Fruit fly (Drosophila melanogaster): Measurements from ENCODE around the gene tty.
A peak's percentile ranks its signal among the peaks of the same experiment; 100 is the strongest.

tty gene

DNA sequence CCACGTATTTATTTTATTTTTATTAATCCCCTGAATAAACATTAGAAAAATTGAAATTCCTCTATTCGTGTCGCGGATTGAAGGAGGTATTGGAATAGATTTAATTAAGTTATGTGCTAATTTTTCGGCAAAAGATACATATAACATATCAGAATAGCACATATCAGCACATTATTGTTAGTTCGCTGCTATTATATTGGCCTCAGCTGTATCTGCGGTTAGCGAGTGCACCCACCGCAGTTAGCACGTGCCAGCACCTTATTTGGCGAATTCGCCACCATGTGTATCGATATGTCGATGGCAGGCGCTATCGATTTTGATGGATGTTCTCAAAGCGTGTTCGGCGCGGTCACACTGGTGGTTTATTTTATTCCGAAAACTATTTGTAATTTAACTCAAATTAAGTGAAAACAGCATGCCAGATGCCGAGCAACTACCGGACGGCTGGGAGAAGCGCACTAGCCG lies 5.6 kb upstream of the tty start, which contains the start of gene dod (continued):
- TF ChIP-seq slou (GFP tag; optimal IDR thresholded peaks at IDR 0.05) = no peak
- TF ChIP-seq trem (tag; optimal IDR thresholded peaks at IDR 0.05) = peak; percentile 57
- TF ChIP-seq lab (GFP tag; optimal IDR thresholded peaks at IDR 0.05) = no peak
- TF ChIP-seq Taf1 (GFP tag; IDR thresholded peaks at IDR 0.05) = 0 out of 2 replicates have a peak, but pooled peaks have one; percentile 16
- TF ChIP-seq CG13624 (GFP tag; optimal IDR thresholded peaks at IDR 0.05) = peak; percentile 61
- peak; percentile 59 for TF ChIP-seq tna (GFP tag; IDR thresholded peaks at IDR 0.05; ENCODE audit: partially characterized antibody)
- TF ChIP-seq CG8281 (tag; optimal IDR thresholded peaks at IDR 0.05) = no peak
- TF ChIP-seq wor (GFP tag; IDR thresholded peaks at IDR 0.05) = no peak
- TF ChIP-seq mirr (GFP tag; optimal IDR thresholded peaks at IDR 0.05) = no peak
- peak; percentile 87 for TF ChIP-seq onecut (GFP tag; IDR thresholded peaks at IDR 0.05)
- TF ChIP-seq yki (optimal IDR thresholded peaks at IDR 0.05) = no peak
- TF ChIP-seq nerfin-1 (tag; optimal IDR thresholded peaks at IDR 0.05) = peak; percentile 57
- peak; percentile 90 for TF ChIP-seq sens (GFP tag)
- TF ChIP-seq ken (GFP tag; IDR thresholded peaks at IDR 0.05) = peak; percentile 47; the same call in 1 of the 3 replicates
- no peak for TF ChIP-seq lbe (GFP tag; optimal IDR thresholded peaks at IDR 0.05)
- peak; percentile 43 for TF ChIP-seq fu2 (GFP tag; optimal IDR thresholded peaks at IDR 0.05)
- TF ChIP-seq NC2α (GFP tag; optimal IDR thresholded peaks at IDR 0.05) = no peak
- TF ChIP-seq CG4617 (GFP tag; optimal IDR thresholded peaks at IDR 0.05; ENCODE audit: borderline replicate concordance) = peak; percentile 84
- no peak for TF ChIP-seq trh (GFP tag; optimal IDR thresholded peaks at IDR 0.05)
- TF ChIP-seq tx (GFP tag; optimal IDR thresholded peaks at IDR 0.05) = no peak
- TF ChIP-seq CG10431 (GFP tag; optimal IDR thresholded peaks at IDR 0.05) = no peak
- peak; percentile 16 for TF ChIP-seq Ssrp (tag; optimal IDR thresholded peaks at IDR 0.05)
- TF ChIP-seq otp (GFP tag; IDR thresholded peaks at IDR 0.05) = peak; percentile 35; the same call in 2 of the 3 replicates
- TF ChIP-seq Hr51 (GFP tag; optimal IDR thresholded peaks at IDR 0.05) = peak; percentile 38 to 57
- peak; percentile 44 for TF ChIP-seq Hr3 (GFP tag; optimal IDR thresholded peaks at IDR 0.05)
- no peak for TF ChIP-seq CkIIα-i1 (GFP tag; IDR thresholded peaks at IDR 0.05)
- TF ChIP-seq CG1832 (GFP tag; optimal IDR thresholded peaks at IDR 0.05) = no peak
- peak; percentile 58 for TF ChIP-seq Max (GFP tag; optimal IDR thresholded peaks at IDR 0.05)
- TF ChIP-seq gfzf (GFP tag; optimal IDR thresholded peaks at IDR 0.05) = peak; percentile 95
- peak; percentile 60 for TF ChIP-seq Xbp1 (GFP tag; optimal IDR thresholded peaks at IDR 0.05)
- peak; percentile 7 for TF ChIP-seq CG6683 (GFP tag; optimal IDR thresholded peaks at IDR 0.05)
- TF ChIP-seq Spps (tag; optimal IDR thresholded peaks at IDR 0.05) = no peak
- TF ChIP-seq ro (GFP tag; IDR thresholded peaks at IDR 0.05) = no peak
- TF ChIP-seq sd (tag; optimal IDR thresholded peaks at IDR 0.05) = peak; percentile 93
- peak; percentile 68 for TF ChIP-seq nmo (GFP tag; optimal IDR thresholded peaks at IDR 0.05)
- peak; percentile 33 for TF ChIP-seq CG6854 (GFP tag; optimal IDR thresholded peaks at IDR 0.05)
- TF ChIP-seq lov (optimal IDR thresholded peaks at IDR 0.05) = no peak
- TF ChIP-seq lov (GFP tag; IDR thresholded peaks at IDR 0.05) = no peak
- TF ChIP-seq E2f2 (GFP tag; IDR thresholded peaks at IDR 0.05) = peak; percentile 54
- TF ChIP-seq Kr (GFP tag; optimal IDR thresholded peaks at IDR 0.05) = no peak
- peak; percentile 98 for TF ChIP-seq MBD-R2 (GFP tag; IDR thresholded peaks at IDR 0.05)
- TF ChIP-seq fd64A (GFP tag; optimal IDR thresholded peaks at IDR 0.05) = no peak
- TF ChIP-seq pan (optimal IDR thresholded peaks at IDR 0.05) = no peak
- TF ChIP-seq pan (GFP tag; optimal IDR thresholded peaks at IDR 0.05 in 1 of 2, IDR thresholded peaks at IDR 0.05 in 1 of 2) = peak in 1 of 2 experiments; percentile 54
- TF ChIP-seq tll (GFP tag; optimal IDR thresholded peaks at IDR 0.05) = no peak
- no peak for TF ChIP-seq Atf6 (GFP tag; IDR thresholded peaks at IDR 0.05)
- TF ChIP-seq CG3065 (GFP tag; optimal IDR thresholded peaks at IDR 0.05) = peak; percentile 9
- TF ChIP-seq toy (GFP tag; IDR thresholded peaks at IDR 0.05) = no peak
- TF ChIP-seq CG17829 (tag; optimal IDR thresholded peaks at IDR 0.05) = peak; percentile 52
- TF ChIP-seq CG42726 (GFP tag; IDR thresholded peaks at IDR 0.05; ENCODE audit: partially characterized antibody) = peak; percentile 83; the same call in 1 of the 2 replicates
- TF ChIP-seq twi (tag; optimal IDR thresholded peaks at IDR 0.05) = no peak
